Fruit fly (Drosophila melanogaster) whole organism, embryonic: ENCODE data around the gene phol.
A peak's percentile ranks its signal among the peaks of the same experiment; 100 is the strongest.

Source experiments
- CG10565 ChIP-seq: fragments of 200-800 bp; sonication (Bioruptor generic); optimal IDR thresholded peaks from 3 replicates; lab custom pipeline; 2016; ENCODE audit warnings: missing biosample characterization, mild to moderate bottlenecking, missing genetic modification characterization
- CG11504 ChIP-seq: fragments of 200-800 bp; sonication (Bioruptor generic); optimal IDR thresholded peaks from 3 replicates; lab custom pipeline; 2019; ENCODE audit warnings: missing biosample characterization, mild to moderate bottlenecking, missing genetic modification characterization, moderate library complexity
- CG11695 ChIP-seq: fragments of 200-800 bp; sonication (Bioruptor generic); IDR thresholded peaks from 3 replicates; pipeline ENCODE4 v1.3.6; 2022; ENCODE audit warnings: missing biosample characterization, missing genetic modification characterization
- CG12659 ChIP-seq: fragments of 200-800 bp; sonication (Bioruptor generic); optimal IDR thresholded peaks from 3 replicates; lab custom pipeline; 2017; ENCODE audit warnings: mild to moderate bottlenecking, missing biosample characterization, missing genetic modification reagents, missing genetic modification characterization
- CG13775 ChIP-seq: fragments of 200-800 bp; sonication (Bioruptor generic); optimal IDR thresholded peaks from 3 replicates; lab custom pipeline; 2017; ENCODE audit warnings: missing biosample characterization, mild to moderate bottlenecking, missing genetic modification characterization
- CG14441 ChIP-seq: fragments of 200-800 bp; sonication (Bioruptor generic); IDR thresholded peaks from 2 replicates; pipeline ENCODE4 v1.3.6; 2022; ENCODE audit warnings: missing biosample characterization, missing genetic modification characterization
- CG15601 ChIP-seq: fragments of 200-800 bp; sonication (Bioruptor generic); optimal IDR thresholded peaks from 3 replicates; lab custom pipeline; 2019; ENCODE audit warnings: missing biosample characterization, mild to moderate bottlenecking, missing genetic modification characterization, moderate library complexity
- CG16779 ChIP-seq: fragments of 200-800 bp; sonication (Bioruptor generic); IDR thresholded peaks from 2 replicates; pipeline ENCODE4 v1.3.6; 2022; ENCODE audit warnings: missing biosample characterization, missing genetic modification characterization
- CG16815 ChIP-seq: fragments of 200-800 bp; sonication (Bioruptor generic); optimal IDR thresholded peaks from 3 replicates; lab custom pipeline; 2017; ENCODE audit warnings: missing biosample characterization, mild to moderate bottlenecking, missing genetic modification characterization
- CG1832 ChIP-seq: fragments of 200-800 bp; sonication (Bioruptor generic); optimal IDR thresholded peaks from 2 replicates; lab custom pipeline; 2017; ENCODE audit warnings: missing biosample characterization, mild to moderate bottlenecking, missing genetic modification characterization, inconsistent platforms
- CG18619 ChIP-seq: fragments of 200-800 bp; sonication (Bioruptor generic); optimal IDR thresholded peaks from 3 replicates; lab custom pipeline; 2017; ENCODE audit warnings: missing biosample characterization, mild to moderate bottlenecking, missing genetic modification characterization
- CG2202 ChIP-seq: fragments of 200-800 bp; sonication (Bioruptor generic); optimal IDR thresholded peaks from 2 replicates; lab custom pipeline; 2018; ENCODE audit warnings: missing biosample characterization, mild to moderate bottlenecking, missing genetic modification characterization
- CG30020 ChIP-seq: fragments of 200-800 bp; optimal IDR thresholded peaks from 2 replicates; lab custom pipeline; 2019; ENCODE audit warnings: missing biosample characterization, mild to moderate bottlenecking, missing genetic modification characterization, moderate library complexity
- CG3065 ChIP-seq: fragments of 200-800 bp; sonication (Bioruptor generic); optimal IDR thresholded peaks from 2 replicates; lab custom pipeline; 2016; ENCODE audit warnings: missing biosample characterization, missing genetic modification characterization
- CG32532 ChIP-seq: fragments of 200-800 bp; sonication (Bioruptor generic); IDR thresholded peaks from 2 replicates; pipeline ENCODE4 v1.3.6; 2022; ENCODE audit warnings: missing biosample characterization, missing genetic modification characterization
- CG3995 ChIP-seq: fragments of 200-800 bp; sonication (Bioruptor generic); optimal IDR thresholded peaks from 3 replicates; lab custom pipeline; 2016; ENCODE audit warnings: missing biosample characterization, missing genetic modification characterization
- CG5180 ChIP-seq: fragments of 200-800 bp; sonication (Bioruptor generic); optimal IDR thresholded peaks from 3 replicates; lab custom pipeline; 2017; ENCODE audit warnings: missing biosample characterization, missing genetic modification characterization, mild to moderate bottlenecking, moderate library complexity, missing genetic modification reagents
- CG8089 ChIP-seq: fragments of 200-800 bp; sonication (Bioruptor generic); optimal IDR thresholded peaks from 3 replicates; lab custom pipeline; 2016; ENCODE audit warnings: missing biosample characterization, missing genetic modification characterization
- CG8478 ChIP-seq: fragments of >200 bp; optimal IDR thresholded peaks from 2 replicates; lab custom pipeline; 2018
- CG9437 ChIP-seq: fragments of 200-800 bp; sonication (Bioruptor generic); optimal IDR thresholded peaks from 2 replicates; lab custom pipeline; 2018; ENCODE audit warnings: missing biosample characterization, mild to moderate bottlenecking, missing genetic modification characterization
- CG9609 ChIP-seq: fragments of 200-800 bp; sonication (Bioruptor generic); optimal IDR thresholded peaks from 3 replicates; lab custom pipeline; 2016; ENCODE audit warnings: missing biosample characterization, missing genetic modification characterization
- CG9817 ChIP-seq: fragments of 200-800 bp; sonication (Bioruptor generic); optimal IDR thresholded peaks from 2 replicates; lab custom pipeline; 2018; ENCODE audit warnings: missing biosample characterization, mild to moderate bottlenecking, missing genetic modification characterization, moderate library complexity
- Drgx ChIP-seq: fragments of 200-800 bp; sonication (Bioruptor generic); IDR thresholded peaks from 2 replicates; pipeline ENCODE4 v1.3.6; 2022; ENCODE audit warnings: missing biosample characterization, missing genetic modification characterization
- Elba2 ChIP-seq: fragments of 200-800 bp; sonication (Bioruptor generic); optimal IDR thresholded peaks from 3 replicates; lab custom pipeline; 2016; ENCODE audit warnings: missing biosample characterization, missing genetic modification characterization
- H2.0 ChIP-seq: fragments of 200-800 bp; sonication (Bioruptor generic); IDR thresholded peaks from 2 replicates; pipeline ENCODE4 v1.3.6; 2022; ENCODE audit warnings: missing biosample characterization, missing genetic modification characterization
- Oaz ChIP-seq: fragments of 200-800 bp; sonication (Bioruptor generic); IDR thresholded peaks from 2 replicates; pipeline ENCODE4 v1.3.6; 2022; ENCODE audit warnings: missing biosample characterization, missing genetic modification characterization
- Optix ChIP-seq: fragments of 200-800 bp; sonication (Bioruptor generic); IDR thresholded peaks from 3 replicates; pipeline ENCODE4 v1.3.6; 2022; ENCODE audit warnings: missing biosample characterization, missing genetic modification characterization
- Sox102F ChIP-seq: fragments of 200-800 bp; sonication (Bioruptor generic); optimal IDR thresholded peaks from 2 replicates; lab custom pipeline; 2018; ENCODE audit warnings: missing biosample characterization, mild to moderate bottlenecking, missing genetic modification characterization, moderate library complexity
- Spps ChIP-seq: fragments of 200-800 bp; sonication (Bioruptor generic); optimal IDR thresholded peaks from 2 replicates; lab custom pipeline; 2018; ENCODE audit warnings: missing biosample characterization, mild to moderate bottlenecking, missing genetic modification characterization
- Sry-β ChIP-seq: fragments of 200-800 bp; sonication (Bioruptor generic); optimal IDR thresholded peaks from 2 replicates; lab custom pipeline; 2018; ENCODE audit warnings: missing biosample characterization, mild to moderate bottlenecking, missing genetic modification characterization, moderate library complexity
- Ssrp ChIP-seq: fragments of 200-800 bp; sonication (Bioruptor generic); optimal IDR thresholded peaks from 2 replicates; lab custom pipeline; 2018; ENCODE audit warnings: missing biosample characterization, mild to moderate bottlenecking, missing genetic modification characterization, moderate library complexity
- Vsx1 ChIP-seq: fragments of 200-800 bp; sonication (Bioruptor generic); optimal IDR thresholded peaks from 2 replicates; lab custom pipeline; 2017; ENCODE audit warnings: missing biosample characterization, mild to moderate bottlenecking, missing genetic modification characterization, missing genetic modification reagents
- az2 ChIP-seq: fragments of 200-800 bp; sonication (Bioruptor generic); optimal IDR thresholded peaks from 3 replicates; lab custom pipeline; 2016; ENCODE audit warnings: missing biosample characterization, missing genetic modification characterization
- cas ChIP-seq: fragments of 200-800 bp; sonication (Bioruptor generic); IDR thresholded peaks from 2 replicates; pipeline ENCODE4 v1.3.6; 2022; ENCODE audit warnings: missing biosample characterization, missing genetic modification characterization
- cato ChIP-seq: fragments of 200-800 bp; sonication (Bioruptor generic); optimal IDR thresholded peaks from 2 replicates; lab custom pipeline; 2016; ENCODE audit warnings: missing biosample characterization, missing genetic modification characterization, borderline replicate concordance
- cg ChIP-seq: fragments of 200-800 bp; sonication (Bioruptor generic); optimal IDR thresholded peaks from 3 replicates; lab custom pipeline; 2019; ENCODE audit warnings: missing biosample characterization, mild to moderate bottlenecking, missing genetic modification characterization, moderate library complexity
- crol ChIP-seq: fragments of 200-800 bp; sonication (Bioruptor generic); IDR thresholded peaks from 2 replicates; pipeline ENCODE4 v1.3.6; 2022; ENCODE audit warnings: missing biosample characterization, missing genetic modification characterization
- dmrt99B ChIP-seq: fragments of 200-800 bp; sonication (Bioruptor generic); optimal IDR thresholded peaks from 2 replicates; lab custom pipeline; 2018; ENCODE audit warnings: missing biosample characterization, mild to moderate bottlenecking, missing genetic modification characterization, moderate library complexity
- emc ChIP-seq: fragments of 200-800 bp; sonication (Bioruptor generic); optimal IDR thresholded peaks from 2 replicates; lab custom pipeline; 2016; ENCODE audit warnings: missing biosample characterization, missing genetic modification characterization
- gro ChIP-seq: fragments of 200-800 bp; sonication (Bioruptor generic); optimal IDR thresholded peaks from 2 replicates; lab custom pipeline; 2016; ENCODE audit warnings: missing biosample characterization, missing genetic modification characterization
- ken ChIP-seq: fragments of 200-800 bp; sonication (Bioruptor generic); IDR thresholded peaks from 3 replicates; pipeline ENCODE4 v1.3.6; 2022; ENCODE audit warnings: missing biosample characterization, missing genetic modification characterization
- maf-S ChIP-seq: fragments of 200-800 bp; sonication (Bioruptor generic); optimal IDR thresholded peaks from 2 replicates; lab custom pipeline; 2016; ENCODE audit warnings: missing biosample characterization, missing genetic modification characterization
- mam ChIP-seq: fragments of 200-800 bp; sonication (Bioruptor generic); optimal IDR thresholded peaks from 3 replicates; lab custom pipeline; 2016; ENCODE audit warnings: missing biosample characterization, missing genetic modification characterization
- pho ChIP-seq: fragments of 200-800 bp; sonication (Bioruptor generic); optimal IDR thresholded peaks from 2 replicates; lab custom pipeline; 2016; ENCODE audit warnings: missing biosample characterization, missing genetic modification characterization
- pnt ChIP-seq: fragments of 200-800 bp; sonication (Bioruptor generic); optimal IDR thresholded peaks from 3 replicates; lab custom pipeline; 2016; ENCODE audit warnings: missing biosample characterization, missing genetic modification characterization
- ranshi ChIP-seq: fragments of 200-800 bp; sonication (Bioruptor generic); IDR thresholded peaks from 2 replicates; pipeline ENCODE4 v1.3.6; 2022; ENCODE audit warnings: missing biosample characterization, missing genetic modification characterization
- repo ChIP-seq: fragments of 200-800 bp; sonication (Bioruptor generic); optimal IDR thresholded peaks from 2 replicates; lab custom pipeline; 2016; ENCODE audit warnings: missing biosample characterization, missing genetic modification characterization
- row ChIP-seq: fragments of 200-800 bp; sonication (Bioruptor generic); IDR thresholded peaks from 3 replicates; pipeline ENCODE4 v1.3.6; 2022; ENCODE audit warnings: missing biosample characterization, missing genetic modification characterization
- sqz ChIP-seq: fragments of 200-800 bp; sonication (Bioruptor generic); optimal IDR thresholded peaks from 3 replicates; lab custom pipeline; 2018; ENCODE audit warnings: missing biosample characterization, mild to moderate bottlenecking, missing genetic modification characterization
- stc ChIP-seq: fragments of 200-800 bp; sonication (Bioruptor generic); IDR thresholded peaks from 2 replicates; pipeline ENCODE4 v1.3.6; 2022; ENCODE audit warnings: missing biosample characterization, missing genetic modification characterization
- stwl ChIP-seq: fragments of 200-800 bp; sonication (Bioruptor generic); optimal IDR thresholded peaks from 3 replicates; lab custom pipeline; 2018; ENCODE audit warnings: missing biosample characterization, mild to moderate bottlenecking, missing genetic modification characterization, moderate library complexity
- unpg ChIP-seq: fragments of 200-800 bp; sonication (Bioruptor generic); optimal IDR thresholded peaks from 3 replicates; lab custom pipeline; 2018; ENCODE audit warnings: missing biosample characterization, mild to moderate bottlenecking, missing genetic modification characterization, moderate library complexity

The phol gene

DNA sequence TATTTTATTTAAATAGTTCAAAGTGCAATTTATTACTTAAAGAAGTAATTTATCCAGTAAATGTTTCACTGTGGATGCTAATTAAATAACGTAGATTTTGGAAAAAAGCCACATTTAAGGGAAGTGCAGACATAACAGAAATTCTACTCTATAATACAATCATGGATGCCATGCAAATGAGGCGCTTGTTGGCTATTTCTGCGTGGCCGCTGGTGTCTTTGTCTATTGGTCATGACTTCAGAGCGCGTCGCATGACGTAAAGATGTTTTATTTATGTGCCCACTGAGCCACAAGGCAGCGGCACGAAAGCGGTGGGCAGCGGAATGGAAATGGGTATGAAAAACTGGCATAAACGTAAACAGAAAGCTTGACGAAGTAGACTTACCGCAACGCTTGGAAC lies 30.2 kb downstream of the phol start (continued):
- TF ChIP-seq CG8089 (GFP tag; lab: Kevin White, UChicago): no peak
- no peak for TF ChIP-seq repo (GFP tag; lab: Kevin White, UChicago)
- TF ChIP-seq CG18619 (GFP tag; lab: Kevin White, UChicago): no peak
- TF ChIP-seq crol (GFP tag; lab: Robert Waterston, UW): no peak
- no peak for TF ChIP-seq ranshi
- TF ChIP-seq Sox102F (GFP tag; lab: Kevin White, UChicago): peak; percentile 32
- no peak for TF ChIP-seq CG9609 (GFP tag; lab: Kevin White, UChicago)
- TF ChIP-seq Drgx (GFP tag; lab: Robert Waterston, UW): peak; percentile 25; the same call in 1 of the 2 replicates
- TF ChIP-seq CG3065 (GFP tag; lab: Kevin White, UChicago): no peak
- TF ChIP-seq CG8478 (lab: Kevin White, UChicago): no peak
- no peak for TF ChIP-seq pnt (GFP tag; lab: Kevin White, UChicago)
- TF ChIP-seq CG2202 (tag; lab: Kevin White, UChicago): no peak
- TF ChIP-seq unpg (GFP tag; lab: Kevin White, UChicago): peak; percentile 18
- no peak for TF ChIP-seq maf-S (GFP tag; lab: Kevin White, UChicago)
- TF ChIP-seq stc (GFP tag; lab: Robert Waterston, UW): peak; percentile 17; the same call in 1 of the 2 replicates
- peak; percentile 26 for TF ChIP-seq dmrt99B (tag; lab: Kevin White, UChicago)
- no peak for TF ChIP-seq emc (GFP tag; lab: Kevin White, UChicago)
- no peak for TF ChIP-seq pho
- TF ChIP-seq Elba2: no peak
- peak; percentile 37 for TF ChIP-seq Vsx1 (GFP tag; lab: Kevin White, UChicago)
- TF ChIP-seq CG16779 (GFP tag; lab: Robert Waterston, UW): no peak
- TF ChIP-seq CG1832 (GFP tag; lab: Kevin White, UChicago): no peak
- TF ChIP-seq CG30020 (tag; lab: Kevin White, UChicago): no peak
- peak; percentile 13 for TF ChIP-seq mam (GFP tag; lab: Kevin White, UChicago)
- TF ChIP-seq CG11504 (tag; lab: Kevin White, UChicago): peak; percentile 48
- TF ChIP-seq CG15601 (tag; lab: Kevin White, UChicago): peak; percentile 10
- TF ChIP-seq CG14441 (GFP tag; lab: Robert Waterston, UW): peak; percentile 26; the same call in 1 of the 2 replicates
- TF ChIP-seq CG9437: peak; percentile 81
- TF ChIP-seq row (GFP tag; lab: Robert Waterston, UW): no peak
- 0 out of 3 replicates have a peak, but pooled peaks have one; percentile 17 for TF ChIP-seq ken
- peak; percentile 16; the same call in 1 of the 2 replicates for TF ChIP-seq CG32532 (GFP tag; lab: Robert Waterston, UW)
- peak; percentile 28 for TF ChIP-seq Ssrp (tag; lab: Kevin White, UChicago)
- no peak for TF ChIP-seq CG13775 (GFP tag; lab: Kevin White, UChicago)
- TF ChIP-seq CG3995: no peak
- no peak for TF ChIP-seq CG5180 (GFP tag; lab: Kevin White, UChicago)
- no peak for TF ChIP-seq CG16815 (GFP tag; lab: Kevin White, UChicago)
- TF ChIP-seq cato (GFP tag; lab: Kevin White, UChicago): no peak
- TF ChIP-seq Spps (tag; lab: Kevin White, UChicago): no peak
- no peak for TF ChIP-seq gro (GFP tag; lab: Kevin White, UChicago)
- TF ChIP-seq CG9817: no peak
- no peak for TF ChIP-seq Optix (GFP tag; lab: Robert Waterston, UW)
- TF ChIP-seq stwl (tag; lab: Kevin White, UChicago): peak; percentile 37
- TF ChIP-seq CG10565 (GFP tag; lab: Kevin White, UChicago): no peak
- peak; percentile 24; the same call in 1 of the 3 replicates for TF ChIP-seq CG11695 (GFP tag; lab: Robert Waterston, UW)
- TF ChIP-seq CG12659: no peak
- TF ChIP-seq az2: no peak
- no peak for TF ChIP-seq H2.0 (GFP tag; lab: Robert Waterston, UW)
- TF ChIP-seq cas (GFP tag; lab: Robert Waterston, UW): no peak
- TF ChIP-seq Oaz (GFP tag; lab: Robert Waterston, UW): no peak
- no peak for TF ChIP-seq Sry-β
- TF ChIP-seq sqz (GFP tag; lab: Kevin White, UChicago): no peak
- no peak for TF ChIP-seq cg (GFP tag; lab: Kevin White, UChicago)
